Worm (Caenorhabditis elegans): ENCODE measurements around the gene cpg-24.
"Not testable (repeated sequence)": the region's sequence is repeated elsewhere in the genome, so short reads cannot be mapped to it uniquely, and the experiment has no call there.

The cpg-24 gene

DNA sequence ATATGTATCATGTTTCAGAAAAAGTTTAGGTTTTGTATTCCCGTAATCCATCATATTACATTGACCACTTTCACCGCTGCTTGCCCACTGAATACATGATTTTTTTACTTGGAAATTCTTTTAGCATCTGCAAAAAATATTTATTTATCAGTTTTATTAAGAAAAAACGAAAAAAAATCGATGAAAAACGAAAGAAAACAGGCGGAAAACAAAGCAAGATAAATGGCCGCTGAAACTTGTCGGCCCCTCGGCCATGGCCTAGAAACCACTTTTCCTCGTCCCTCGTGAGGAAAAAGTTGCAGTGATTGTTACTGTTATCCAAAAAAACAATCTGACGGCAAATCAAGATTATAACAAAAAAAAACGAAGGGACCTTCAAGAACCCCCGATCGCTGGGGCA, 21.8 kb upstream of the cpg-24 start, which contains the start of gene dsl-3:
dsl-3 (plus strand) TSS at position 301 of the 400 bp plus-strand sequence.
- not testable (repeated sequence) for TF ChIP-seq unc-130 (tag; optimal IDR thresholded peaks at IDR 0.05); nhr-90 (tag; optimal IDR thresholded peaks at IDR 0.05; ENCODE audit: poor library complexity); nhr-19 (GFP tag; conservative IDR thresholded peaks at IDR 0.05)

DNA sequence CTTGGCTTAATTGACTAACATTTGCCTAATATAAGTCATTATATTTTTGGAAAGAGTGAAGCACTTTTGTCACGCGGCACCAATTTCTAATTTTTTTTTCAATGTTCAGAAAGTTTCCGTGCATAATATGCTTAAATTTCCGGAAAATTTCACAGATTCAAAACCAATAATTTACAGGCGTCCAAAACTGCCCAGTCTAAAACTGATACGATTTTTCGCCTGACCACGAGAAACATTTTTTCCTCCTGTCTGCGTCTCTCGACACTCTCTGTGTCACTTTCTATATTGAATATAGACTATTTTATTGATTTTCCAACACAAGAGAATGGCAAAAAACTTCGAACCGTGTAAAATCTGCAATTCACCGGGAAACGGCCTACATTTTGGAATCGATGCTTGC, 18.2 kb upstream of the cpg-24 start, which contains the start of gene nhr-122:
nhr-122 (plus strand) TSS at position 301 of the 400 bp plus-strand sequence.
- no peak for TF ChIP-seq nhr-19 (GFP tag; conservative IDR thresholded peaks at IDR 0.05)
- TF ChIP-seq efl-1 (optimal IDR thresholded peaks at IDR 0.05): no peak
- peak in 1 of 2 experiments; percentile 51 for TF ChIP-seq efl-1 (GFP tag; optimal IDR thresholded peaks at IDR 0.05 in 1 of 2)
- TF ChIP-seq elt-3 (tag; optimal IDR thresholded peaks at IDR 0.05): no peak
- peak; percentile 47 for TF ChIP-seq blmp-1 (tag; optimal IDR thresholded peaks at IDR 0.05)
- no peak for TF ChIP-seq ceh-63 (GFP tag; optimal IDR thresholded peaks at IDR 0.05)
- no peak for TF ChIP-seq aha-1 (tag; optimal IDR thresholded peaks at IDR 0.05)
- no peak for TF ChIP-seq ceh-90 (tag; optimal IDR thresholded peaks at IDR 0.05)
- TF ChIP-seq lin-35 (GFP tag; optimal IDR thresholded peaks at IDR 0.05): peak in 1 of 2 experiments; percentile 19
- no peak for TF ChIP-seq vab-15 (tag; optimal IDR thresholded peaks at IDR 0.05)
- TF ChIP-seq nhr-90 (tag; optimal IDR thresholded peaks at IDR 0.05; ENCODE audit: poor library complexity): no peak

DNA sequence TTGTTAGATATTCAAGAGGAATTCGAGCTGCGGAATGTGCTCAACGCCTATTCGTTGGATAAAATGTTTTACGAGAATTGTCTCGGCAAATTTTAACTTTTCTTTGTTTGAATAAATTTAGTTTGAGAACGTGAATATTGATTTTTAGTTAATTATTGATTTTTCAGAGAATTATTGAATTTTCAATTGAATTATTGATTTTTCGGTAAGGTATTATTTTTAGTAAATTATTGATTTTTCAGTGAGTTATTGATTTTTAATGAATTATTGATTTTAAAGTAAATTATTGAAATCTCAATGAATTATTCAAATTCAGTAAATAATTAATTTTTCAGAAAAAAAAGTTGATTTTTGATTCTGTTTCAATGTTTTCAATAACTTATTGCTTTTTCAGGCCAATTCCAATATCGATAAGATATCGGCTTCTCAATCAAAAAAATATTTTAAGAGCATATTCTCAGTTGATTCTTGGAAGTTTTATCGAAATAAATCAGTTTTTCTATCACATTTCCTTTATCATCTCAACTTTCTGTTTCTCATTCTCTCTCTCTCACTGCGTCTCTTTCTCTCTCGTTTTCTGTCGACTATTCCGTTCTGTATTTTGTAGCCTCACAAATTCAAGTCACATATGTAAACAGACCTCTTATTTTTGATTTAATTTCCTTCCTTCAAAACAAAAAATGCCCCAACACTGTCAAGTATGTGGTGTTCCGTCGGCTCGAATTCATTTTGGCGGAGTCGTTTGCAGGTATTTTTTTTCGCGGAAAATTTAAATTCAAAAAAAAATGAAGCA, 12.0 kb upstream of the cpg-24 start, which contains the start of gene nhr-92:
nhr-92 (plus strand) TSS at position 576 of the 793 bp plus-strand sequence.
- no peak for TF ChIP-seq nhr-85 (tag)
- TF ChIP-seq blmp-1 (tag; optimal IDR thresholded peaks at IDR 0.05): peak; percentile 57
- no peak for TF ChIP-seq efl-1 (optimal IDR thresholded peaks at IDR 0.05)
- peak in 1 of 2 experiments; percentile 62 for TF ChIP-seq efl-1 (GFP tag; optimal IDR thresholded peaks at IDR 0.05 in 1 of 2)
- TF ChIP-seq lin-35 (GFP tag; optimal IDR thresholded peaks at IDR 0.05): peak in 1 of 2 experiments; percentile 33

DNA sequence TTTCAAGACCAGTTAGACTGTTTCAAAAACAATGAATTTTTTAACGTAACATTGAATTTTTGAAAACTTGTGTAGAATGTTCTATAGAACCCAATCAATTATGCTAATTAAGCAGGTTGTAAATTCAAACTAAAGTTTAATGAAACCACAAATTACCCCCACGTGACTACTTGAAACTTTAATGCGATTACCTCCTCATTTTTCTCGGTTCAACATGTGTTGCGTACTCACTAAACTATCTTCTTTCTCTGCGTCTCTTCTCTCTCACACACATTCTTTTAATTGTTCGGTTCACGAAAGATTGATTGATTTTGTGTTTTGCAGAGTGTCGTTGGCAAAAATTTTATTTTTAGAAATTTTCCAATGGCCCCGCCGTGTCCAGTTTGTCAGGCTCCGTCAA, 8.0 kb upstream of the cpg-24 start, which contains the start of gene nhr-87:
nhr-87 (plus strand) TSS at position 318 of the 400 bp plus-strand sequence.
- peak; percentile 56 for TF ChIP-seq dsc-1 (tag; optimal IDR thresholded peaks at IDR 0.05)
- no peak for TF ChIP-seq nhr-11 (tag; optimal IDR thresholded peaks at IDR 0.05)
- TF ChIP-seq nhr-76 (tag; optimal IDR thresholded peaks at IDR 0.05): no peak
- peak in 2 of 6 experiments; percentile 17 to 28 for TF ChIP-seq elt-3 (tag; optimal IDR thresholded peaks at IDR 0.05)
- TF ChIP-seq C04F5.9 (tag; optimal IDR thresholded peaks at IDR 0.05): no peak
- TF ChIP-seq mef-2 (tag; optimal IDR thresholded peaks at IDR 0.05): no peak
- peak; percentile 89 for TF ChIP-seq nhr-71 (tag; optimal IDR thresholded peaks at IDR 0.05)
- peak; percentile 64 for TF ChIP-seq irx-1 (tag; optimal IDR thresholded peaks at IDR 0.05)
- no peak for TF ChIP-seq fkh-4 (tag; optimal IDR thresholded peaks at IDR 0.05; ENCODE audit: borderline replicate concordance)
- peak; percentile 89 for TF ChIP-seq lin-39 (tag; optimal IDR thresholded peaks at IDR 0.05)
- no peak for TF ChIP-seq ets-5 (GFP tag; IDR thresholded peaks at IDR 0.05)
- peak; percentile 87 for TF ChIP-seq pag-3 (tag; optimal IDR thresholded peaks at IDR 0.05; ENCODE audit: borderline replicate concordance, insufficient read depth)
- TF ChIP-seq nhr-85 (tag): peak; percentile 98
- TF ChIP-seq skn-1 (tag; optimal IDR thresholded peaks at IDR 0.05): no peak
- peak; percentile 58 for TF ChIP-seq tbx-2 (tag; optimal IDR thresholded peaks at IDR 0.05)
- no peak for TF ChIP-seq egl-27 (tag; optimal IDR thresholded peaks at IDR 0.05)
- no peak for TF ChIP-seq F16B12.6 (tag; optimal IDR thresholded peaks at IDR 0.05)
- peak; percentile 51 for TF ChIP-seq nhr-90 (tag; optimal IDR thresholded peaks at IDR 0.05; ENCODE audit: poor library complexity)
- no peak for TF ChIP-seq C34B4.2 (tag; optimal IDR thresholded peaks at IDR 0.05)
- no peak for TF ChIP-seq nhr-28 (tag; optimal IDR thresholded peaks at IDR 0.05)
- TF ChIP-seq aha-1 (tag; optimal IDR thresholded peaks at IDR 0.05): no peak
- TF ChIP-seq lin-13 (GFP tag; optimal IDR thresholded peaks at IDR 0.05): peak; percentile 10
- TF ChIP-seq efl-1 (optimal IDR thresholded peaks at IDR 0.05): peak; percentile 18 to 44
- peak; percentile 21 to 83 for TF ChIP-seq efl-1 (GFP tag; optimal IDR thresholded peaks at IDR 0.05 in 1 of 2)
- peak; percentile 38 for TF ChIP-seq xbp-1 (tag; optimal IDR thresholded peaks at IDR 0.05)
- TF ChIP-seq unc-130 (tag; optimal IDR thresholded peaks at IDR 0.05): peak; percentile 59
- peak; percentile 84 for TF ChIP-seq nhr-20 (tag; optimal IDR thresholded peaks at IDR 0.05)
- TF ChIP-seq mdl-1 (tag; optimal IDR thresholded peaks at IDR 0.05): peak in 1 of 2 experiments; percentile 66
- TF ChIP-seq nhr-77 (tag; optimal IDR thresholded peaks at IDR 0.05): no peak
- TF ChIP-seq jun-1 (tag; optimal IDR thresholded peaks at IDR 0.05): no peak
- no peak for TF ChIP-seq efl-3 (GFP tag; optimal IDR thresholded peaks at IDR 0.05)
- TF ChIP-seq mep-1 (tag; optimal IDR thresholded peaks at IDR 0.05): peak; percentile 82
- no peak for TF ChIP-seq nhr-237 (tag; optimal IDR thresholded peaks at IDR 0.05)
- no peak for TF ChIP-seq Y116A8C.19 (tag; optimal IDR thresholded peaks at IDR 0.05; ENCODE audit: borderline replicate concordance)
- peak; percentile 81 for TF ChIP-seq nhr-19 (GFP tag; conservative IDR thresholded peaks at IDR 0.05)
- no peak for TF ChIP-seq hpl-2 (GFP tag; optimal IDR thresholded peaks at IDR 0.05)
- no peak for TF ChIP-seq lin-15B (tag; optimal IDR thresholded peaks at IDR 0.05)
- peak; percentile 24 for TF ChIP-seq C16A3.4 (tag; optimal IDR thresholded peaks at IDR 0.05)
